Worm (Caenorhabditis elegans) whole organism, midembryonic: ENCODE measurements around the gene F16B4.4.

Experiments used
- T22C8.4 ChIP-seq: fragments of 200-800 bp; sonication (Bioruptor generic); IDR thresholded peaks from 2 replicates; pipeline ENCODE4 v1.3.6; 2022; ENCODE audit warnings: missing genetic modification characterization, missing compliant biosample characterization
- cog-1 ChIP-seq: sonication (generic microtip); optimal IDR thresholded peaks from 2 replicates; lab custom pipeline; 2016; ENCODE audit warnings: missing genetic modification characterization, missing compliant biosample characterization
- flt-1 ChIP-seq: fragments of 200-800 bp; sonication (Bioruptor generic); IDR thresholded peaks from 2 replicates; pipeline ENCODE4 v1.3.6; 2022; ENCODE audit warnings: missing genetic modification characterization, missing compliant biosample characterization
- klf-2 ChIP-seq: fragments of 200-800 bp; sonication (Bioruptor generic); conservative IDR thresholded peaks from 2 replicates; pipeline ENCODE4 v1.3.6; 2022; ENCODE audit warnings: missing genetic modification reagents, missing genetic modification characterization, missing compliant biosample characterization
- med-1 ChIP-seq: sonication (generic microtip); optimal IDR thresholded peaks from 2 replicates; lab custom pipeline; 2017; ENCODE audit warnings: missing genetic modification characterization, mild to moderate bottlenecking, missing compliant biosample characterization, antibody characterized with exemption, missing genetic modification reagents; ENCODE audit not compliant: insufficient read depth
- ref-1 ChIP-seq: fragments of 200-800 bp; sonication (Bioruptor generic); conservative IDR thresholded peaks from 2 replicates; pipeline ENCODE4 v1.3.6; 2022; ENCODE audit warnings: missing genetic modification reagents, missing genetic modification characterization, missing compliant biosample characterization
- tab-1 ChIP-seq: fragments of 200-800 bp; sonication (Bioruptor generic); IDR thresholded peaks from 2 replicates; pipeline ENCODE4 v1.3.6; 2022; ENCODE audit warnings: missing genetic modification characterization, missing compliant biosample characterization
- ztf-23 ChIP-seq: fragments of 200-800 bp; sonication (Bioruptor generic); IDR thresholded peaks from 2 replicates; pipeline ENCODE4 v1.3.6; 2022; ENCODE audit warnings: missing genetic modification reagents, missing genetic modification characterization, missing compliant biosample characterization
- ztf-29 ChIP-seq: fragments of 200-800 bp; sonication (Bioruptor generic); IDR thresholded peaks from 2 replicates; pipeline ENCODE4 v1.3.6; 2022; ENCODE audit warnings: missing genetic modification reagents, missing genetic modification characterization, missing compliant biosample characterization

ce11 chrV:1575493-1576084, 18.2 kb upstream of the F16B4.4 start:
- peak; percentile 34; the same call in 1 of the 2 replicates for TF ChIP-seq flt-1
- no peak for TF ChIP-seq med-1 (GFP tag; lab: Kevin White, UChicago)
- TF ChIP-seq ztf-23 = 0 out of 2 replicates have a peak, but pooled peaks have one; percentile 18
- no peak for TF ChIP-seq T22C8.4 (GFP tag; lab: Robert Waterston, UW)
- TF ChIP-seq klf-2 (GFP tag; lab: Robert Waterston, UW) = no peak
- TF ChIP-seq cog-1 (tag; lab: Kevin White, UChicago) = no peak
- no peak for TF ChIP-seq tab-1 (GFP tag; lab: Robert Waterston, UW)
- TF ChIP-seq ztf-29 (GFP tag; lab: Robert Waterston, UW) = no peak
- TF ChIP-seq ref-1 (GFP tag; lab: Robert Waterston, UW) = no peak
